Worm (Caenorhabditis elegans) whole organism, young adult: ENCODE results near the gene cox-17.

Experiments used
- D2030.7 ChIP-seq: fragments of 200-800 bp; sonication (Bioruptor generic); IDR thresholded peaks from 2 replicates; pipeline ENCODE4 v1.3.6; 2022; ENCODE audit warnings: missing genetic modification reagents, missing genetic modification characterization, missing compliant biosample characterization
- F57C9.4 ChIP-seq: sonication (generic microtip); optimal IDR thresholded peaks from 2 replicates; lab custom pipeline; 2017; ENCODE audit warnings: mild to moderate bottlenecking, missing genetic modification characterization, missing compliant biosample characterization
- K11D2.4 ChIP-seq: fragments of 200-800 bp; sonication (Bioruptor generic); IDR thresholded peaks from 2 replicates; pipeline ENCODE4 v1.3.6; 2022; ENCODE audit warnings: missing genetic modification reagents, missing genetic modification characterization, missing compliant biosample characterization
- K12H6.12 ChIP-seq: fragments of 200-800 bp; sonication (Bioruptor generic); optimal IDR thresholded peaks from 2 replicates; lab custom pipeline; 2018; ENCODE audit warnings: mild to moderate bottlenecking, missing genetic modification characterization, missing compliant biosample characterization
- Y53F4B.3 ChIP-seq: fragments of 200-800 bp; sonication (Bioruptor generic); IDR thresholded peaks from 2 replicates; pipeline ENCODE4 v1.3.6; 2022; ENCODE audit warnings: missing genetic modification reagents, missing genetic modification characterization, missing compliant biosample characterization
- athp-1 ChIP-seq: sonication (generic microtip); optimal IDR thresholded peaks from 2 replicates; lab custom pipeline; 2017; ENCODE audit warnings: mild to moderate bottlenecking, missing genetic modification characterization, missing compliant biosample characterization
- attf-5 ChIP-seq: fragments of 200-800 bp; sonication (Bioruptor generic); optimal IDR thresholded peaks from 2 replicates; lab custom pipeline; 2018; ENCODE audit warnings: mild to moderate bottlenecking, missing genetic modification characterization, missing compliant biosample characterization
- cebp-1 ChIP-seq, 2 experiments: fragments of 200-800 bp in 1 of 2; sonication (Bioruptor generic) in 1 of 2; sonication (generic microtip) in 1 of 2; IDR thresholded peaks in 1 of 2; optimal IDR thresholded peaks in 1 of 2; 2 replicates each; pipeline versions ENCODE4 v1.3.6 to Lab custom; 2017 to 2022; ENCODE audit warnings: missing compliant biosample characterization in 2 of 2, missing genetic modification characterization in 2 of 2, mild to moderate bottlenecking in 1 of 2, missing genetic modification reagents in 1 of 2, moderate library complexity in 1 of 2
- ceh-100 ChIP-seq: fragments of 200-800 bp; sonication (Bioruptor generic); IDR thresholded peaks from 2 replicates; pipeline ENCODE4 v1.3.6; 2022; ENCODE audit warnings: missing genetic modification reagents, missing genetic modification characterization, missing compliant biosample characterization
- fkh-3 ChIP-seq: sonication (generic microtip); optimal IDR thresholded peaks from 2 replicates; lab custom pipeline; 2016; ENCODE audit warnings: mild to moderate bottlenecking, missing genetic modification characterization, missing compliant biosample characterization
- him-1 ChIP-seq: sonication (generic microtip); optimal IDR thresholded peaks from 2 replicates; lab custom pipeline; 2016; ENCODE audit warnings: missing genotype, missing genetic modification reagents, missing genetic modification characterization, missing compliant biosample characterization
- hlh-12 ChIP-seq: sonication (generic microtip); optimal IDR thresholded peaks from 2 replicates; lab custom pipeline; 2016; ENCODE audit warnings: missing genetic modification characterization, missing compliant biosample characterization
- hmg-1.2 ChIP-seq: fragments of 200-800 bp; sonication (Bioruptor generic); IDR thresholded peaks from 2 replicates; pipeline ENCODE4 v1.3.6; 2022; ENCODE audit warnings: missing genetic modification reagents, missing genetic modification characterization, missing compliant biosample characterization
- hmg-20 ChIP-seq: fragments of 200-800 bp; sonication (Bioruptor generic); IDR thresholded peaks from 2 replicates; pipeline ENCODE4 v1.3.6; 2022; ENCODE audit warnings: missing genetic modification reagents, missing genetic modification characterization, missing compliant biosample characterization
- let-607 ChIP-seq, 2 experiments: fragments of 200-800 bp in 1 of 2; sonication (Bioruptor generic) in 1 of 2; sonication (generic microtip) in 1 of 2; optimal IDR thresholded peaks; 2 replicates each; lab custom pipeline; 2016 to 2018; ENCODE audit warnings: mild to moderate bottlenecking in 2 of 2, missing compliant biosample characterization in 2 of 2, missing genetic modification characterization in 2 of 2, moderate library complexity in 2 of 2, missing genotype in 1 of 2
- lin-26 ChIP-seq: fragments of 200-800 bp; sonication (Bioruptor generic); IDR thresholded peaks from 2 replicates; pipeline ENCODE4 v1.3.6; 2022; ENCODE audit warnings: missing genetic modification reagents, missing genetic modification characterization, missing compliant biosample characterization
- lin-40 ChIP-seq: sonication (generic microtip); optimal IDR thresholded peaks from 2 replicates; lab custom pipeline; 2016; ENCODE audit warnings: missing genetic modification characterization, mild to moderate bottlenecking, missing compliant biosample characterization, missing genotype, missing genetic modification reagents
- lsy-27 ChIP-seq: sonication (generic microtip); optimal IDR thresholded peaks from 2 replicates; lab custom pipeline; 2017; ENCODE audit warnings: missing genetic modification characterization, mild to moderate bottlenecking, missing compliant biosample characterization, antibody characterized with exemption, missing genotype, borderline replicate concordance; ENCODE audit not compliant: insufficient read depth
- madf-6 ChIP-seq: fragments of 200-800 bp; sonication (Bioruptor generic); IDR thresholded peaks from 2 replicates; pipeline ENCODE4 v1.3.6; 2022; ENCODE audit warnings: missing genetic modification reagents, missing genetic modification characterization, missing compliant biosample characterization
- mes-4 ChIP-seq: sonication (generic microtip); optimal IDR thresholded peaks from 2 replicates; lab custom pipeline; 2016; ENCODE audit warnings: missing genotype, missing genetic modification characterization, missing compliant biosample characterization
- nhr-80 ChIP-seq: sonication (generic microtip); optimal IDR thresholded peaks from 2 replicates; lab custom pipeline; 2016; ENCODE audit warnings: missing genetic modification characterization, missing compliant biosample characterization
- nhr-90 ChIP-seq: sonication (generic microtip); optimal IDR thresholded peaks from 2 replicates; lab custom pipeline; 2016; ENCODE audit warnings: missing genotype, mild to moderate bottlenecking, missing genetic modification characterization, missing compliant biosample characterization
- rcor-1 ChIP-seq: fragments of 200-800 bp; sonication (Bioruptor generic); IDR thresholded peaks from 2 replicates; pipeline ENCODE4 v1.3.6; 2022; ENCODE audit warnings: missing genetic modification reagents, missing genetic modification characterization, missing compliant biosample characterization
- sdz-38 ChIP-seq: sonication (generic microtip); optimal IDR thresholded peaks from 2 replicates; lab custom pipeline; 2016; ENCODE audit warnings: missing genotype, missing genetic modification characterization, missing compliant biosample characterization
- sea-2 ChIP-seq: fragments of 200-800 bp; sonication (Bioruptor generic); IDR thresholded peaks from 2 replicates; pipeline ENCODE4 v1.3.6; 2022; ENCODE audit warnings: missing genetic modification characterization, missing compliant biosample characterization
- snpc-1.3 ChIP-seq: sonication (generic microtip); optimal IDR thresholded peaks from 2 replicates; lab custom pipeline; 2017; ENCODE audit warnings: missing genetic modification characterization, mild to moderate bottlenecking, missing compliant biosample characterization, antibody characterized with exemption, moderate library complexity, missing genotype, missing genetic modification reagents; ENCODE audit not compliant: insufficient read depth
- tbx-9 ChIP-seq: sonication (generic microtip); optimal IDR thresholded peaks from 2 replicates; lab custom pipeline; 2016; ENCODE audit warnings: borderline replicate concordance, missing genetic modification characterization, inconsistent platforms, missing compliant biosample characterization
- xnd-1 ChIP-seq: sonication (generic microtip); optimal IDR thresholded peaks from 2 replicates; lab custom pipeline; 2016; ENCODE audit warnings: missing genotype, missing genetic modification reagents, missing genetic modification characterization, missing compliant biosample characterization
- ztf-22 ChIP-seq: fragments of 200-800 bp; sonication (Bioruptor generic); optimal IDR thresholded peaks from 2 replicates; lab custom pipeline; 2018; ENCODE audit warnings: mild to moderate bottlenecking, missing genetic modification characterization, moderate library complexity, missing compliant biosample characterization

Gene cox-17

DNA sequence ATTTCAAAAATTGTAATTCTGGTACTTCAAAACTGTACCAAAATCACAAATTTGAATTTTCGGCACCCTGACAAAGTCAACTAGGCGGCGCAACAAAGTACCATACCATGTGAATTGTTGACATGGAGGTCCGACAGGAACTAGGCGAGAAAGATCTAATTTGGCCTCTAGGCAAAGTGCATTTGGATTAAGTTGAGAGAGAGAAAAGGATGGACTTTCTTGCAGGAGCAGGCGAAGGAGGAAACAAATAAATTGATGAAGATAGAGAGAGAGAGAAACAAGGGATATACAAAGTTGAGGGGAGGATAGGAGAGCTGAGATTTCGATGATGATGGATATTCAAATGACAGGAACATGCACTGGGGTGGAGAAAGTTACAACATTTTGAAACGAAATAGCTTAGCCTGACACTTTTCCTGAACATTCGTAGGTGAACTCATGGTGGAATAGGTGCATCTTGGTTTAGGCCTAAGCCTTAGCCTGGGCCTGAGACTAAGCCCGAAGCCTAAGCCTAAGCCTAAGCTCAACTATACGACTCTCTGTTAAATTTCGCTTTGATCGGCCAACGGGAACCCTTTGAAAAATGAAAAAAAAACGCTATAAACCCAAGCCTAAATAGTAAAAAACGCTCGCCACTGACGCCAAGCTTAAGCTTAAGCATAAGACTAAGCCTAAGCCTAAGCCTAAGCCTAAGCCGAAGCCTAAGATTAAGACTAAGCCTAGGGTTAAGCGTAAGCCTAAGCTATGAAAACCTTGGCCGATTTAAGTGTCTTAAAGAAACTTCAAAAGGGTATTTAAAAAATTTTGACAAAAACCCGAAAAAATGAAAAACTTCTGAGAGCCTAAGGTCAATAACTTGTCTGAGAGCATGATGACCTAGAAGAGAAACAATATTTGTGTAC is 18.3 kb downstream of the cox-17 start:
- TF ChIP-seq xnd-1 (tag; lab: Kevin White, UChicago) (no peak), ztf-22 (no peak), tbx-9 (no peak)

ce11 chrIII:209695-210091 is 18.9 kb downstream of the cox-17 start, which contains the start of gene klp-20:
TSS of gene klp-20 (plus strand) at chrIII:209992.
- TF ChIP-seq lsy-27 (tag; lab: Kevin White, UChicago) (no peak), ztf-22 (no peak), hmg-20 (no peak), him-1 (no peak), fkh-3 (tag; lab: Kevin White, UChicago) (no peak), D2030.7 (GFP tag; lab: Robert Waterston, UW) (no peak), snpc-1.3 (no peak), K11D2.4 (GFP tag; lab: Robert Waterston, UW) (no peak), lin-26 (GFP tag; lab: Robert Waterston, UW) (no peak), nhr-80 (tag; lab: Kevin White, UChicago) (no peak), K12H6.12 (no peak)

DNA sequence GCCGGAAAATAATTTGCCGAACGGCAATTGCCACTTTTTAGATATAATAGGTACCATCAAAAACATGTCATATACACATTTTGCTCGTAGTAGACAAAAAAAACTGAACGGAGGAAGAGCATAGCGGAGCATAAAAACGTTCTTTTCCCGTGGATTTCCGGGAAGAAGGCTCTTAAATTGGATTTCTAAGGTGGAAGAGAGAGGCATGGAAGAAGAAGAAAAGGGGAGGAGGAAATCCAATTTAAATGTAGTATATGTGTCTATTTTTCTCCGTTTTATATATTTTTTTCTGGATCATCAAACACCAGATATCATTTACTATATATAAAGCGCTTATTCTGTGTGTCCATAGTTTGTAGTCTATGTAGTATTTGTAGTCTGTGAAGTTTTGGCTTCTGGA is 20.6 kb downstream of the cox-17 start:
- TF ChIP-seq ceh-100 (GFP tag; lab: Robert Waterston, UW) (no peak), xnd-1 (tag; lab: Kevin White, UChicago) (no peak), madf-6 (GFP tag; lab: Robert Waterston, UW) (no peak), F57C9.4 (tag; lab: Kevin White, UChicago) (no peak), ztf-22 (no peak), Y53F4B.3 (GFP tag; lab: Robert Waterston, UW) (no peak), hlh-12 (tag; lab: Kevin White, UChicago) (no peak), sea-2 (GFP tag; lab: Robert Waterston, UW) (no peak), cebp-1 (GFP tag; IDR thresholded peaks at IDR 0.05; lab: Robert Waterston, UW) (no peak), cebp-1 (tag; optimal IDR thresholded peaks at IDR 0.05; lab: Kevin White, UChicago) (no peak), let-607 (tag; optimal IDR thresholded peaks at IDR 0.05; lab: Kevin White, UChicago) (no peak), athp-1 (tag; lab: Kevin White, UChicago) (no peak), rcor-1 (GFP tag; lab: Robert Waterston, UW) (no peak), nhr-90 (tag; lab: Kevin White, UChicago) (no peak), sdz-38 (tag; lab: Kevin White, UChicago) (no peak), mes-4 (tag; lab: Kevin White, UChicago) (no peak), attf-5 (GFP tag; lab: Kevin White, UChicago) (no peak)
- TF ChIP-seq, all 124 proteins: peak for 0

DNA sequence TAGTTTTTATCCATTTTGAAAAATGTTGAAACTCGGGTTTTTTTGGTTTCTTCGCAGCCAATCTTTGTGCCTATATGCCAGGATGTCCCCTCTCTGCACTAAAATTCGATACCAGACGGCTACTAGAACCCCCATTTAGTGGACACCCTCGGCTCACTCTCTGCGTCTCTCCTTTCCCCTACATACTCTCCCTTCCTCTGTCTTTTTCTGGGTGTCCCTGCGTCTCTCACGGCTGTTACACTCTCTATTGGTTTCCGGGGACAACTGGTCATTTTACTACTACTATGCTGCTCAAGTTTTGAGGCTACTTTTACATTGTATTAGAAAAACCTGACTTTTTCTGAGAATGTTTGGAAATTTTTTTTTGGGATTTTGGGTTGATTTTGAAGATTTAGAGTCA is 29.6 kb downstream of the cox-17 start:
- no peak for TF ChIP-seq ztf-22
- peak; percentile 83; the same call in 1 of the 2 replicates for TF ChIP-seq hmg-1.2 (GFP tag; lab: Robert Waterston, UW)

- TF ChIP-seq hmg-1.2 (GFP tag; lab: Robert Waterston, UW), result peak; percentile 74
- no peak for TF ChIP-seq lin-40 (tag; lab: Kevin White, UChicago)
- TF ChIP-seq, all 124 proteins: peak for 1
Observed at ce11 chrIII:222508-222907, 31.7 kb downstream of the cox-17 start.
